Worm (Caenorhabditis elegans) whole organism, early embryonic: ENCODE results near the gene srsx-33.

ENCODE experiments used
- ama-1 ChIP-seq: fragments of 150-350 bp; optimal IDR thresholded peaks from 2 replicates; lab custom pipeline; 2014
- tbx-11 ChIP-seq: fragments of 200-800 bp; sonication (Bioruptor generic); IDR thresholded peaks from 2 replicates; pipeline ENCODE4 v1.3.6; 2022; ENCODE audit warnings: missing genetic modification characterization, missing compliant biosample characterization

DNA sequence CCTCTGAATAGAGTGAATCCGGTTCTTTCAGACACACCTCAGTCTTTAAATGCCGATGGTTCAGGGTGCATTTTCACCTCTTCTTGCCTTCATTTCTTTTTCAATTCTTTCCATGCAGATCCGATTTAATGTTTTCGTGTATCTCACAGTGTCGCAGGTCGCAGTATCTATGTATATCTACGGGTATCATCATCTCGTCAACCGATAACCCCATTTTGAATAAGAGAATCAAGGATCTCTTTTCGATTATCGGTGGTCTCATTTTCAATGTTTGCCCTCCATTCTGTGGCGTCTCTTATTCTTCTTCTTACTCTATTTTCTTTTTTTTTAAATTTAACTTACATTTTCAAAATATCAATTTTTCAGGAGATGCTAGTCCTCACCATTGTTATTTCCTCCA lies 31.4 kb downstream of the srsx-33 start, which contains the start of gene T19B10.2:
- TF ChIP-seq ama-1 (lab: Kevin White, UChicago), result no peak
- no peak for TF ChIP-seq tbx-11 (GFP tag; lab: Robert Waterston, UW)
